Worm (Caenorhabditis elegans) whole organism, young adult: ENCODE measurements around the gene ZK930.7.

Source experiments
- B0019.2 ChIP-seq: fragments of 200-800 bp; sonication (Bioruptor generic); conservative IDR thresholded peaks from 2 replicates; pipeline ENCODE4 v1.3.6; 2022; ENCODE audit warnings: missing genetic modification reagents, missing genetic modification characterization, missing compliant biosample characterization
- F39B2.1 ChIP-seq: fragments of 200-800 bp; sonication (Bioruptor generic); IDR thresholded peaks from 2 replicates; pipeline ENCODE4 v1.3.6; 2022; ENCODE audit warnings: missing genetic modification reagents, missing genetic modification characterization, missing compliant biosample characterization
- F49E8.2 ChIP-seq: sonication (generic microtip); optimal IDR thresholded peaks from 3 replicates; lab custom pipeline; 2017; ENCODE audit warnings: missing genetic modification characterization, mild to moderate bottlenecking, missing compliant biosample characterization, antibody characterized with exemption, moderate library complexity; ENCODE audit not compliant: insufficient read depth
- F55B11.4 ChIP-seq: sonication (generic microtip); optimal IDR thresholded peaks from 2 replicates; lab custom pipeline; 2016; ENCODE audit warnings: missing compliant biosample characterization, missing genetic modification characterization, borderline replicate concordance; ENCODE audit not compliant: insufficient read depth
- Y53F4B.3 ChIP-seq: fragments of 200-800 bp; sonication (Bioruptor generic); IDR thresholded peaks from 2 replicates; pipeline ENCODE4 v1.3.6; 2022; ENCODE audit warnings: missing genetic modification reagents, missing genetic modification characterization, missing compliant biosample characterization
- Y79H2A.3 ChIP-seq: fragments of 200-800 bp; sonication (Bioruptor generic); conservative IDR thresholded peaks from 2 replicates; pipeline ENCODE4 v1.3.6; 2022; ENCODE audit warnings: missing genetic modification reagents, missing genetic modification characterization, missing compliant biosample characterization
- Y95B8A.8 ChIP-seq: fragments of 200-800 bp; sonication (Bioruptor generic); IDR thresholded peaks from 2 replicates; pipeline ENCODE4 v1.3.6; 2022; ENCODE audit warnings: missing genetic modification reagents, missing genetic modification characterization, missing compliant biosample characterization
- akir-1 ChIP-seq: fragments of 200-800 bp; sonication (Bioruptor generic); optimal IDR thresholded peaks from 2 replicates; lab custom pipeline; 2018; ENCODE audit warnings: mild to moderate bottlenecking, missing genetic modification characterization, moderate library complexity, missing compliant biosample characterization
- ama-1 ChIP-seq, 3 experiments: fragments of 150-350 bp in 1 of 3; sonication (generic microtip) in 2 of 3; optimal IDR thresholded peaks; 2 replicates each; lab custom pipeline; 2014 to 2018; ENCODE audit warnings: missing biosample characterization in 2 of 3, missing genetic modification characterization in 2 of 3, missing genetic modification reagents in 2 of 3
- aptf-2 ChIP-seq: fragments of 200-800 bp; sonication (Bioruptor generic); conservative IDR thresholded peaks from 2 replicates; pipeline ENCODE4 v1.3.6; 2022; ENCODE audit warnings: missing genetic modification reagents, missing genetic modification characterization, missing compliant biosample characterization
- atf-7 ChIP-seq: sonication (generic microtip); optimal IDR thresholded peaks from 2 replicates; lab custom pipeline; 2017; ENCODE audit warnings: mild to moderate bottlenecking, missing genetic modification characterization, missing compliant biosample characterization
- athp-1 ChIP-seq: sonication (generic microtip); optimal IDR thresholded peaks from 2 replicates; lab custom pipeline; 2017; ENCODE audit warnings: mild to moderate bottlenecking, missing genetic modification characterization, missing compliant biosample characterization
- bed-1 ChIP-seq: fragments of 200-800 bp; sonication (Bioruptor generic); IDR thresholded peaks from 2 replicates; pipeline ENCODE4 v1.3.6; 2022; ENCODE audit warnings: missing genetic modification reagents, missing genetic modification characterization, missing compliant biosample characterization
- bed-2 ChIP-seq: fragments of 200-800 bp; sonication (Bioruptor generic); IDR thresholded peaks from 2 replicates; pipeline ENCODE4 v1.3.6; 2022; ENCODE audit warnings: missing genetic modification reagents, missing genetic modification characterization, missing compliant biosample characterization
- cebp-1 ChIP-seq, 2 experiments: fragments of 200-800 bp in 1 of 2; sonication (Bioruptor generic) in 1 of 2; sonication (generic microtip) in 1 of 2; IDR thresholded peaks in 1 of 2; optimal IDR thresholded peaks in 1 of 2; 2 replicates each; pipeline versions ENCODE4 v1.3.6 to Lab custom; 2017 to 2022; ENCODE audit warnings: missing compliant biosample characterization in 2 of 2, missing genetic modification characterization in 2 of 2, mild to moderate bottlenecking in 1 of 2, missing genetic modification reagents in 1 of 2, moderate library complexity in 1 of 2
- ceh-40 ChIP-seq: fragments of 200-800 bp; sonication (Bioruptor generic); IDR thresholded peaks from 2 replicates; pipeline ENCODE4 v1.3.6; 2022; ENCODE audit warnings: missing genetic modification characterization, missing compliant biosample characterization
- ceh-58 ChIP-seq: fragments of 200-800 bp; sonication (Bioruptor generic); IDR thresholded peaks from 2 replicates; pipeline ENCODE4 v1.3.6; 2022; ENCODE audit warnings: missing genetic modification characterization, missing compliant biosample characterization
- chd-7 ChIP-seq: sonication (generic microtip); optimal IDR thresholded peaks from 2 replicates; lab custom pipeline; 2016; ENCODE audit warnings: mild to moderate bottlenecking, missing genetic modification characterization, moderate library complexity, missing compliant biosample characterization
- die-1 ChIP-seq: sonication (generic microtip); optimal IDR thresholded peaks from 2 replicates; lab custom pipeline; 2016; ENCODE audit warnings: missing genotype, mild to moderate bottlenecking, missing genetic modification characterization, missing compliant biosample characterization
- dox-1 ChIP-seq: fragments of 200-800 bp; sonication (Bioruptor generic); IDR thresholded peaks from 2 replicates; pipeline ENCODE4 v1.3.6; 2022; ENCODE audit warnings: missing genetic modification reagents, missing genetic modification characterization, missing compliant biosample characterization
- egl-18 ChIP-seq: fragments of 200-800 bp; sonication (Bioruptor generic); IDR thresholded peaks from 2 replicates; pipeline ENCODE4 v1.3.6; 2022; ENCODE audit warnings: missing genetic modification reagents, missing genetic modification characterization, missing compliant biosample characterization
- ets-4 ChIP-seq: fragments of 200-800 bp; sonication (Bioruptor generic); optimal IDR thresholded peaks from 2 replicates; lab custom pipeline; 2018; ENCODE audit warnings: mild to moderate bottlenecking, missing genetic modification characterization, missing compliant biosample characterization
- him-1 ChIP-seq: sonication (generic microtip); optimal IDR thresholded peaks from 2 replicates; lab custom pipeline; 2016; ENCODE audit warnings: missing genotype, missing genetic modification reagents, missing genetic modification characterization, missing compliant biosample characterization
- hlh-12 ChIP-seq: sonication (generic microtip); optimal IDR thresholded peaks from 2 replicates; lab custom pipeline; 2016; ENCODE audit warnings: missing genetic modification characterization, missing compliant biosample characterization
- hlh-26 ChIP-seq: fragments of 200-800 bp; sonication (Bioruptor generic); conservative IDR thresholded peaks from 2 replicates; pipeline ENCODE4 v1.3.6; 2022; ENCODE audit warnings: missing genetic modification reagents, missing genetic modification characterization, missing compliant biosample characterization
- hmg-1.2 ChIP-seq: fragments of 200-800 bp; sonication (Bioruptor generic); IDR thresholded peaks from 2 replicates; pipeline ENCODE4 v1.3.6; 2022; ENCODE audit warnings: missing genetic modification reagents, missing genetic modification characterization, missing compliant biosample characterization
- hmg-20 ChIP-seq: fragments of 200-800 bp; sonication (Bioruptor generic); IDR thresholded peaks from 2 replicates; pipeline ENCODE4 v1.3.6; 2022; ENCODE audit warnings: missing genetic modification reagents, missing genetic modification characterization, missing compliant biosample characterization
- hrde-1 ChIP-seq: sonication (generic microtip); optimal IDR thresholded peaks from 2 replicates; lab custom pipeline; 2016; ENCODE audit warnings: missing genetic modification characterization, mild to moderate bottlenecking, missing compliant biosample characterization, moderate library complexity, missing genotype, missing genetic modification reagents, borderline replicate concordance
- hsf-1 ChIP-seq: fragments of 200-800 bp; sonication (Bioruptor generic); IDR thresholded peaks from 2 replicates; pipeline ENCODE4 v1.3.6; 2022; ENCODE audit warnings: missing genetic modification reagents, missing genetic modification characterization, missing compliant biosample characterization
- lin-26 ChIP-seq: fragments of 200-800 bp; sonication (Bioruptor generic); IDR thresholded peaks from 2 replicates; pipeline ENCODE4 v1.3.6; 2022; ENCODE audit warnings: missing genetic modification reagents, missing genetic modification characterization, missing compliant biosample characterization
- madf-10 ChIP-seq: sonication (generic microtip); optimal IDR thresholded peaks from 2 replicates; lab custom pipeline; 2016; ENCODE audit warnings: mild to moderate bottlenecking, missing genetic modification characterization, missing compliant biosample characterization
- madf-6 ChIP-seq: fragments of 200-800 bp; sonication (Bioruptor generic); IDR thresholded peaks from 2 replicates; pipeline ENCODE4 v1.3.6; 2022; ENCODE audit warnings: missing genetic modification reagents, missing genetic modification characterization, missing compliant biosample characterization
- mes-4 ChIP-seq: sonication (generic microtip); optimal IDR thresholded peaks from 2 replicates; lab custom pipeline; 2016; ENCODE audit warnings: missing genotype, missing genetic modification characterization, missing compliant biosample characterization
- nhr-179 ChIP-seq: sonication (generic microtip); optimal IDR thresholded peaks from 2 replicates; lab custom pipeline; 2016; ENCODE audit warnings: mild to moderate bottlenecking, missing genetic modification characterization, missing compliant biosample characterization
- nhr-27 ChIP-seq: fragments of 200-800 bp; sonication (Bioruptor generic); optimal IDR thresholded peaks from 2 replicates; lab custom pipeline; 2018; ENCODE audit warnings: mild to moderate bottlenecking, missing genetic modification characterization, moderate library complexity, missing compliant biosample characterization
- pha-4 ChIP-seq: fragments of 150-350 bp; sonication (generic microtip); optimal IDR thresholded peaks from 2 replicates; lab custom pipeline; 2014; ENCODE audit warnings: missing biosample characterization, missing genetic modification reagents, missing genetic modification characterization
- repo-1 ChIP-seq: sonication (generic microtip); optimal IDR thresholded peaks from 2 replicates; lab custom pipeline; 2017; ENCODE audit warnings: mild to moderate bottlenecking, missing genetic modification characterization, missing compliant biosample characterization
- sdz-38 ChIP-seq: sonication (generic microtip); optimal IDR thresholded peaks from 2 replicates; lab custom pipeline; 2016; ENCODE audit warnings: missing genotype, missing genetic modification characterization, missing compliant biosample characterization
- snpc-1.3 ChIP-seq: sonication (generic microtip); optimal IDR thresholded peaks from 2 replicates; lab custom pipeline; 2017; ENCODE audit warnings: missing genetic modification characterization, mild to moderate bottlenecking, missing compliant biosample characterization, antibody characterized with exemption, moderate library complexity, missing genotype, missing genetic modification reagents; ENCODE audit not compliant: insufficient read depth
- snpc-3.4 ChIP-seq: sonication (generic microtip); optimal IDR thresholded peaks from 2 replicates; lab custom pipeline; 2017; ENCODE audit warnings: missing genetic modification characterization, mild to moderate bottlenecking, missing compliant biosample characterization, antibody characterized with exemption, moderate library complexity, missing genotype, missing genetic modification reagents
- tbp1 ChIP-seq: fragments of 200-800 bp; sonication (Bioruptor generic); optimal IDR thresholded peaks from 2 replicates; lab custom pipeline; 2018; ENCODE audit warnings: mild to moderate bottlenecking, missing genetic modification characterization, missing compliant biosample characterization
- unc-130 ChIP-seq: sonication (generic microtip); optimal IDR thresholded peaks from 2 replicates; lab custom pipeline; 2016; ENCODE audit warnings: missing genetic modification reagents, missing genetic modification characterization, missing compliant biosample characterization
- unc-62 ChIP-seq: fragments of 150-350 bp; optimal IDR thresholded peaks from 2 replicates; lab custom pipeline; 2014; ENCODE audit warnings: missing biosample characterization, missing genetic modification reagents, missing genetic modification characterization
- ztf-18 ChIP-seq: sonication (generic microtip); optimal IDR thresholded peaks from 2 replicates; lab custom pipeline; 2016; ENCODE audit warnings: missing genotype, mild to moderate bottlenecking, missing genetic modification characterization, missing compliant biosample characterization
- ztf-22 ChIP-seq: fragments of 200-800 bp; sonication (Bioruptor generic); optimal IDR thresholded peaks from 2 replicates; lab custom pipeline; 2018; ENCODE audit warnings: mild to moderate bottlenecking, missing genetic modification characterization, moderate library complexity, missing compliant biosample characterization
- ztf-26 ChIP-seq: sonication (generic microtip); optimal IDR thresholded peaks from 2 replicates; lab custom pipeline; 2017; ENCODE audit warnings: missing genetic modification characterization, missing compliant biosample characterization
- ztf-3 ChIP-seq: fragments of 200-800 bp; sonication (Bioruptor generic); optimal IDR thresholded peaks from 2 replicates; lab custom pipeline; 2018; ENCODE audit warnings: mild to moderate bottlenecking, missing genetic modification characterization, missing compliant biosample characterization
- ztf-6 ChIP-seq: fragments of 200-800 bp; sonication (Bioruptor generic); IDR thresholded peaks from 2 replicates; pipeline ENCODE4 v1.3.6; 2022; ENCODE audit warnings: missing genetic modification reagents, missing genetic modification characterization, missing compliant biosample characterization

Gene ZK930.7

ce11 chrII:11964847-11965246 is 50.4 kb downstream of the ZK930.7 start (continued):
- TF ChIP-seq B0019.2 (no peak), snpc-3.4 (tag; lab: Kevin White, UChicago) (no peak), hlh-26 (GFP tag; lab: Robert Waterston, UW) (no peak), mes-4 (tag; lab: Kevin White, UChicago) (no peak), dox-1 (GFP tag; lab: Robert Waterston, UW) (peak; percentile 20; the same call in 1 of the 2 replicates), atf-7 (tag; lab: Kevin White, UChicago) (no peak), bed-2 (GFP tag; lab: Robert Waterston, UW) (no peak), F49E8.2 (tag; lab: Kevin White, UChicago) (no peak), him-1 (tag; lab: Kevin White, UChicago) (no peak), hlh-12 (tag; lab: Kevin White, UChicago) (no peak), aptf-2 (no peak), tbp1 (GFP tag; lab: Kevin White, UChicago) (no peak), egl-18 (GFP tag; lab: Robert Waterston, UW) (no peak), hrde-1 (tag; lab: Kevin White, UChicago) (peak; percentile 1), ama-1 (optimal IDR thresholded peaks at IDR 0.05; lab: Kevin White, UChicago) (peak; percentile 30), ama-1 (GFP tag; optimal IDR thresholded peaks at IDR 0.05; lab: Kevin White, UChicago) (no peak), madf-6 (GFP tag; lab: Robert Waterston, UW) (0 out of 2 replicates have a peak, but pooled peaks have one; percentile 8), F55B11.4 (no peak), repo-1 (tag; lab: Kevin White, UChicago) (no peak), nhr-27 (no peak), ztf-6 (GFP tag; lab: Robert Waterston, UW) (no peak), ceh-58 (GFP tag; lab: Robert Waterston, UW) (no peak), nhr-179 (tag; lab: Kevin White, UChicago) (no peak), ets-4 (no peak), hmg-20 (GFP tag; lab: Robert Waterston, UW) (no peak), unc-62 (GFP tag; lab: Kevin White, UChicago) (no peak), Y79H2A.3 (GFP tag; lab: Robert Waterston, UW) (0 out of 2 replicates have a peak, but pooled peaks have one; percentile 36), ztf-18 (tag; lab: Kevin White, UChicago) (no peak), F39B2.1 (no peak), sdz-38 (tag; lab: Kevin White, UChicago) (no peak), unc-130 (GFP tag; lab: Kevin White, UChicago) (no peak), bed-1 (GFP tag; lab: Robert Waterston, UW) (no peak), ztf-26 (tag; lab: Kevin White, UChicago) (no peak), Y95B8A.8 (GFP tag; lab: Robert Waterston, UW) (no peak), ztf-22 (no peak), Y53F4B.3 (GFP tag; lab: Robert Waterston, UW) (no peak), pha-4 (tag; lab: Kevin White, UChicago) (no peak), madf-10 (tag; lab: Kevin White, UChicago) (no peak), cebp-1 (GFP tag; IDR thresholded peaks at IDR 0.05; lab: Robert Waterston, UW) (no peak), cebp-1 (tag; optimal IDR thresholded peaks at IDR 0.05; lab: Kevin White, UChicago) (peak; percentile 15), lin-26 (GFP tag; lab: Robert Waterston, UW) (no peak), athp-1 (peak; percentile 35), chd-7 (no peak), ztf-3 (GFP tag; lab: Kevin White, UChicago) (no peak), hsf-1 (no peak), hmg-1.2 (GFP tag; lab: Robert Waterston, UW) (no peak), snpc-1.3 (tag; lab: Kevin White, UChicago) (no peak), die-1 (tag; lab: Kevin White, UChicago) (peak; percentile 5), akir-1 (no peak), ceh-40 (GFP tag; lab: Robert Waterston, UW) (no peak)
